Fruit fly (Drosophila melanogaster) whole organism, embryonic: Measurements from ENCODE around the gene Sfp87B.

Experiments used
- Atf-2 ChIP-seq: fragments of 200-800 bp; sonication (Bioruptor generic); optimal IDR thresholded peaks from 2 replicates; lab custom pipeline; 2016; ENCODE audit warnings: missing biosample characterization, missing genetic modification characterization
- BEAF-32 ChIP-seq: fragments of 200-800 bp; sonication (Bioruptor generic); optimal IDR thresholded peaks from 3 replicates; lab custom pipeline; 2017; ENCODE audit warnings: missing biosample characterization, missing genetic modification characterization, mild to moderate bottlenecking, moderate library complexity, missing genetic modification reagents
- Bgb ChIP-seq: fragments of 200-800 bp; sonication (Bioruptor generic); IDR thresholded peaks from 2 replicates; pipeline ENCODE4 v1.3.6; 2022; ENCODE audit warnings: missing biosample characterization, missing genetic modification characterization; ENCODE audit not compliant: partially characterized antibody
- CG10543 ChIP-seq: fragments of 200-800 bp; sonication (Bioruptor generic); optimal IDR thresholded peaks from 3 replicates; lab custom pipeline; 2017; ENCODE audit warnings: missing biosample characterization, mild to moderate bottlenecking, missing genetic modification characterization, moderate library complexity
- CG12071 ChIP-seq: fragments of 200-800 bp; sonication (Bioruptor generic); optimal IDR thresholded peaks from 3 replicates; lab custom pipeline; 2018; ENCODE audit warnings: missing biosample characterization, mild to moderate bottlenecking, missing genetic modification characterization
- CG12155 ChIP-seq: fragments of 200-800 bp; sonication (Bioruptor generic); optimal IDR thresholded peaks from 3 replicates; lab custom pipeline; 2016; ENCODE audit warnings: missing biosample characterization, missing genetic modification characterization
- CG12236 ChIP-seq: fragments of 200-800 bp; sonication (Bioruptor generic); optimal IDR thresholded peaks from 2 replicates; lab custom pipeline; 2016; ENCODE audit warnings: missing biosample characterization, missing genetic modification characterization
- CG15011 ChIP-seq: fragments of 200-800 bp; sonication (Bioruptor generic); optimal IDR thresholded peaks from 3 replicates; lab custom pipeline; 2018; ENCODE audit warnings: missing biosample characterization, mild to moderate bottlenecking, missing genetic modification characterization
- CG17328 ChIP-seq: fragments of 200-800 bp; sonication (Bioruptor generic); IDR thresholded peaks from 2 replicates; pipeline ENCODE4 v1.3.6; 2022; ENCODE audit warnings: missing biosample characterization, missing genetic modification characterization
- CG17359 ChIP-seq: fragments of 200-800 bp; sonication (Bioruptor generic); optimal IDR thresholded peaks from 3 replicates; lab custom pipeline; 2018; ENCODE audit warnings: missing biosample characterization, mild to moderate bottlenecking, missing genetic modification characterization, moderate library complexity
- CG1792 ChIP-seq: fragments of 200-800 bp; sonication (Bioruptor generic); optimal IDR thresholded peaks from 2 replicates; lab custom pipeline; 2016; ENCODE audit warnings: missing biosample characterization, missing genetic modification characterization
- CG2889 ChIP-seq: fragments of 200-800 bp; sonication (Bioruptor generic); IDR thresholded peaks from 3 replicates; pipeline ENCODE4 v1.3.6; 2022; ENCODE audit warnings: missing biosample characterization, missing genetic modification characterization
- CG31365 ChIP-seq: fragments of 200-800 bp; sonication (Bioruptor generic); optimal IDR thresholded peaks from 2 replicates; lab custom pipeline; 2018; ENCODE audit warnings: missing biosample characterization, mild to moderate bottlenecking, missing genetic modification characterization
- CG3163 ChIP-seq: fragments of 200-800 bp; sonication (Bioruptor generic); optimal IDR thresholded peaks from 3 replicates; lab custom pipeline; 2016; ENCODE audit warnings: missing biosample characterization, missing genetic modification characterization
- CG3281 ChIP-seq: fragments of 200-800 bp; sonication (Bioruptor generic); optimal IDR thresholded peaks from 3 replicates; lab custom pipeline; 2017; ENCODE audit warnings: missing biosample characterization, mild to moderate bottlenecking, missing genetic modification characterization
- CG33213 ChIP-seq: fragments of 200-800 bp; sonication (Bioruptor generic); optimal IDR thresholded peaks from 3 replicates; lab custom pipeline; 2016; ENCODE audit warnings: missing biosample characterization, missing genetic modification characterization
- CG6654 ChIP-seq: fragments of 200-800 bp; sonication (Bioruptor generic); optimal IDR thresholded peaks from 2 replicates; lab custom pipeline; 2017; ENCODE audit warnings: missing biosample characterization, mild to moderate bottlenecking, missing genetic modification characterization
- CG6683 ChIP-seq: fragments of 200-800 bp; sonication (Bioruptor generic); optimal IDR thresholded peaks from 2 replicates; lab custom pipeline; 2017; ENCODE audit warnings: missing biosample characterization, mild to moderate bottlenecking, missing genetic modification characterization, missing genetic modification reagents
- CG8388 ChIP-seq: fragments of 200-800 bp; sonication (Bioruptor generic); optimal IDR thresholded peaks from 2 replicates; lab custom pipeline; 2019; ENCODE audit warnings: missing biosample characterization, mild to moderate bottlenecking, missing genetic modification characterization, moderate library complexity
- CTCF ChIP-seq: fragments of 200-800 bp; sonication (Bioruptor generic); optimal IDR thresholded peaks from 2 replicates; lab custom pipeline; 2017; ENCODE audit warnings: missing biosample characterization, mild to moderate bottlenecking, missing genetic modification characterization, moderate library complexity
- E2f2 ChIP-seq: fragments of 200-800 bp; sonication (Bioruptor generic); IDR thresholded peaks from 2 replicates; pipeline ENCODE4 v1.3.6; 2022; ENCODE audit warnings: missing biosample characterization, missing genetic modification characterization
- HHEX ChIP-seq: fragments of 200-800 bp; sonication (Bioruptor generic); optimal IDR thresholded peaks from 3 replicates; lab custom pipeline; 2017; ENCODE audit warnings: missing biosample characterization, mild to moderate bottlenecking, missing genetic modification characterization, missing genetic modification reagents
- HLH4C ChIP-seq: fragments of 200-800 bp; sonication (Bioruptor generic); IDR thresholded peaks from 3 replicates; pipeline ENCODE4 v1.3.6; 2022; ENCODE audit warnings: missing biosample characterization, missing genetic modification characterization; ENCODE audit not compliant: partially characterized antibody
- HLHmδ ChIP-seq: fragments of 200-800 bp; sonication (Bioruptor generic); optimal IDR thresholded peaks from 2 replicates; lab custom pipeline; 2018; ENCODE audit warnings: missing biosample characterization, mild to moderate bottlenecking, missing genetic modification characterization, moderate library complexity
- MBD-R2 ChIP-seq: fragments of 200-800 bp; sonication (Bioruptor generic); IDR thresholded peaks from 2 replicates; pipeline ENCODE4 v1.3.6; 2022; ENCODE audit warnings: missing biosample characterization, missing genetic modification characterization
- Med ChIP-seq: fragments of 200-800 bp; sonication (Bioruptor generic); peaks from one replicate; lab custom pipeline; 2016; ENCODE audit warnings: missing biosample characterization, missing genetic modification characterization, mild to moderate bottlenecking, inconsistent platforms, moderate library complexity
- NFAT ChIP-seq: fragments of 200-800 bp; sonication (Bioruptor generic); IDR thresholded peaks from 2 replicates; pipeline ENCODE4 v1.3.6; 2022; ENCODE audit warnings: missing biosample characterization, missing genetic modification characterization
- Sox102F ChIP-seq: fragments of 200-800 bp; sonication (Bioruptor generic); optimal IDR thresholded peaks from 2 replicates; lab custom pipeline; 2018; ENCODE audit warnings: missing biosample characterization, mild to moderate bottlenecking, missing genetic modification characterization, moderate library complexity
- Spps ChIP-seq: fragments of 200-800 bp; sonication (Bioruptor generic); optimal IDR thresholded peaks from 2 replicates; lab custom pipeline; 2018; ENCODE audit warnings: missing biosample characterization, mild to moderate bottlenecking, missing genetic modification characterization
- btn ChIP-seq: fragments of 200-800 bp; sonication (Bioruptor generic); optimal IDR thresholded peaks from 2 replicates; lab custom pipeline; 2016; ENCODE audit warnings: missing biosample characterization, missing genetic modification characterization
- chinmo ChIP-seq: fragments of 200-800 bp; sonication (Bioruptor generic); IDR thresholded peaks from 4 replicates; pipeline ENCODE4 v1.3.6; 2022; ENCODE audit warnings: missing biosample characterization, missing genetic modification characterization; ENCODE audit not compliant: partially characterized antibody
- chn ChIP-seq: fragments of 200-800 bp; sonication (Bioruptor generic); optimal IDR thresholded peaks from 2 replicates; lab custom pipeline; 2016; ENCODE audit warnings: missing biosample characterization, missing genetic modification characterization
- crp ChIP-seq, 2 experiments: fragments of 200-800 bp; sonication (Bioruptor generic); optimal IDR thresholded peaks; 2 replicates in 1 of 2; 3 replicates in 1 of 2; lab custom pipeline; 2017; ENCODE audit warnings: missing biosample characterization in 2 of 2, missing genetic modification characterization in 2 of 2, mild to moderate bottlenecking in 1 of 2, moderate library complexity in 1 of 2
- dati ChIP-seq: fragments of 200-800 bp; sonication (Bioruptor generic); IDR thresholded peaks from 2 replicates; pipeline ENCODE4 v1.3.6; 2022; ENCODE audit warnings: missing biosample characterization, missing genetic modification characterization
- dmrt11E ChIP-seq: fragments of 200-800 bp; sonication (Bioruptor generic); optimal IDR thresholded peaks from 3 replicates; lab custom pipeline; 2018; ENCODE audit warnings: missing biosample characterization, mild to moderate bottlenecking, missing genetic modification characterization, moderate library complexity
- emc ChIP-seq: fragments of 200-800 bp; sonication (Bioruptor generic); optimal IDR thresholded peaks from 2 replicates; lab custom pipeline; 2016; ENCODE audit warnings: missing biosample characterization, missing genetic modification characterization
- en ChIP-seq: fragments of 200-800 bp; sonication (Bioruptor generic); optimal IDR thresholded peaks from 2 replicates; lab custom pipeline; 2016; ENCODE audit warnings: missing biosample characterization, missing genetic modification characterization
- fd64A ChIP-seq: fragments of 200-800 bp; sonication (Bioruptor generic); optimal IDR thresholded peaks from 3 replicates; lab custom pipeline; 2018; ENCODE audit warnings: missing biosample characterization, mild to moderate bottlenecking, missing genetic modification characterization
- ind ChIP-seq: fragments of 200-800 bp; sonication (Bioruptor generic); optimal IDR thresholded peaks from 3 replicates; lab custom pipeline; 2016; ENCODE audit warnings: missing biosample characterization, missing genetic modification characterization
- maf-S ChIP-seq: fragments of 200-800 bp; sonication (Bioruptor generic); optimal IDR thresholded peaks from 2 replicates; lab custom pipeline; 2016; ENCODE audit warnings: missing biosample characterization, missing genetic modification characterization
- nerfin-2 ChIP-seq: fragments of 200-800 bp; sonication (Bioruptor generic); IDR thresholded peaks from 2 replicates; pipeline ENCODE4 v1.3.6; 2022; ENCODE audit warnings: missing biosample characterization, missing genetic modification characterization; ENCODE audit not compliant: partially characterized antibody
- pfk ChIP-seq: fragments of 200-800 bp; sonication (Bioruptor generic); optimal IDR thresholded peaks from 2 replicates; lab custom pipeline; 2018; ENCODE audit warnings: missing biosample characterization, mild to moderate bottlenecking, missing genetic modification characterization, moderate library complexity
- pho ChIP-seq: fragments of 200-800 bp; sonication (Bioruptor generic); optimal IDR thresholded peaks from 2 replicates; lab custom pipeline; 2016; ENCODE audit warnings: missing biosample characterization, missing genetic modification characterization
- run ChIP-seq: fragments of 200-800 bp; sonication (Bioruptor generic); optimal IDR thresholded peaks from 3 replicates; lab custom pipeline; 2018; ENCODE audit warnings: missing biosample characterization, mild to moderate bottlenecking, missing genetic modification characterization
- sens-2 ChIP-seq: fragments of 200-800 bp; sonication (Bioruptor generic); IDR thresholded peaks from 2 replicates; pipeline ENCODE4 v1.3.6; 2022; ENCODE audit warnings: missing biosample characterization, missing genetic modification characterization
- ssp ChIP-seq: fragments of 200-800 bp; sonication (Bioruptor generic); IDR thresholded peaks from 2 replicates; pipeline ENCODE4 v1.3.6; 2022; ENCODE audit warnings: missing biosample characterization, missing genetic modification characterization
- stwl ChIP-seq: fragments of 200-800 bp; sonication (Bioruptor generic); optimal IDR thresholded peaks from 3 replicates; lab custom pipeline; 2018; ENCODE audit warnings: missing biosample characterization, mild to moderate bottlenecking, missing genetic modification characterization, moderate library complexity
- tap ChIP-seq: fragments of 200-800 bp; optimal IDR thresholded peaks from 3 replicates; lab custom pipeline; 2019; ENCODE audit warnings: missing biosample characterization, mild to moderate bottlenecking, missing genetic modification characterization, moderate library complexity
- tgo ChIP-seq: fragments of 200-800 bp; sonication (Bioruptor generic); IDR thresholded peaks from 3 replicates; pipeline ENCODE4 v1.3.6; 2022; ENCODE audit warnings: missing biosample characterization, missing genetic modification characterization
- tup ChIP-seq: fragments of 200-800 bp; sonication (Bioruptor generic); optimal IDR thresholded peaks from 2 replicates; lab custom pipeline; 2016; ENCODE audit warnings: missing biosample characterization, mild to moderate bottlenecking, missing genetic modification characterization, moderate library complexity
- usp ChIP-seq: fragments of >200 bp; optimal IDR thresholded peaks from 2 replicates; lab custom pipeline; 2017; ENCODE audit warnings: missing biosample characterization, missing genetic modification characterization

Sfp87B gene

DNA sequence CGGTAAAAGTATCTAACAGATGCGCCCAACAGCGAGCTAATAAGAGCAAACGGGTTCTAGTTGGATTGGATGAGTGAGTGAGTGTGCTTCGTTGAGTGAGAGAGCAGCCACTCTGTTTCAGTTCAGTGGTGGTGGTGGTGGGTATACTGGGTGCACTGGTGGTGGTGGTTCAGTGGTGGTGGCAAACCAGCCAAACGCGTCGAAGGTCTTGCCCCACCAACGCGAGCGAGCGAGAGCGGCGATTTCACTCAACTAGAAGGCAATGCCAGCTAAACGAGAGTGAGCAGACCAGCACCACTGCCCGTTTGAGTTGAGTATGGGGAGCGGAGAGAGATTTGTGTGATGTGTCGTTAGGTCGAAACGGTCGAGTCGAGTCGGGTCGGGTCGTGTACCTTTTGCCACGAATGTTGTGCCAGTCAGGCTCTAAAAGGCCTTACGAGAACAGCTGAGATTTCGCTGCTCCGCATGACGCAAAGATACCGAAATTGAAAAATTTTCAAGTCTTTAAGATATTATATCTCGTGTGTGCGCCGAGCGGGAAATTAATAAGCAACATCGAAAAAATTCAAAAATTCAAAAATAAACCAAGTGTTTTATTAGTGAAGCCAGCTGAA lies 7.9 kb downstream of the Sfp87B start (continued):
- TF ChIP-seq pho (GFP tag; lab: Kevin White, UChicago) (no peak), ssp (GFP tag; lab: Robert Waterston, UW) (no peak), emc (GFP tag; lab: Kevin White, UChicago) (no peak), CG8388 (GFP tag; lab: Kevin White, UChicago) (no peak), btn (GFP tag; lab: Kevin White, UChicago) (no peak), dati (GFP tag; lab: Robert Waterston, UW) (no peak), CG3281 (GFP tag; lab: Kevin White, UChicago) (no peak), tgo (no peak), dmrt11E (tag; lab: Kevin White, UChicago) (no peak), en (GFP tag; lab: Kevin White, UChicago) (no peak), CG15011 (no peak), CG6683 (no peak), HLHmδ (GFP tag; lab: Kevin White, UChicago) (no peak), CTCF (peak; percentile 54), chinmo (GFP tag; lab: Robert Waterston, UW) (peak; percentile 93), tap (tag; lab: Kevin White, UChicago) (no peak), CG12236 (no peak), HLH4C (GFP tag; lab: Robert Waterston, UW) (peak; percentile 65; the same call in 2 of the 3 replicates), CG33213 (no peak), CG12071 (peak; percentile 66), fd64A (GFP tag; lab: Kevin White, UChicago) (no peak), CG2889 (no peak), CG6654 (GFP tag; lab: Kevin White, UChicago) (no peak), crp (GFP tag; optimal IDR thresholded peaks at IDR 0.05; lab: Kevin White, UChicago) (no peak), Spps (no peak), maf-S (GFP tag; lab: Kevin White, UChicago) (no peak), stwl (no peak), HHEX (GFP tag; lab: Kevin White, UChicago) (no peak), CG1792 (GFP tag; lab: Kevin White, UChicago) (no peak), CG3163 (GFP tag; lab: Kevin White, UChicago) (no peak), ind (GFP tag; lab: Kevin White, UChicago) (no peak), MBD-R2 (GFP tag; lab: Robert Waterston, UW) (no peak), usp (no peak), chn (GFP tag; lab: Kevin White, UChicago) (no peak), run (tag; lab: Kevin White, UChicago) (no peak), sens-2 (GFP tag; lab: Robert Waterston, UW) (no peak), CG31365 (tag; lab: Kevin White, UChicago) (no peak), Atf-2 (GFP tag; lab: Kevin White, UChicago) (no peak), BEAF-32 (GFP tag; lab: Kevin White, UChicago) (no peak), nerfin-2 (GFP tag; lab: Robert Waterston, UW) (peak; percentile 65; the same call in 1 of the 2 replicates), Med (GFP tag; lab: Kevin White, UChicago) (peak; percentile 77), NFAT (no peak), CG10543 (GFP tag; lab: Kevin White, UChicago) (peak; percentile 6), CG12155 (GFP tag; lab: Kevin White, UChicago) (no peak), tup (GFP tag; lab: Kevin White, UChicago) (no peak), E2f2 (GFP tag; lab: Robert Waterston, UW) (no peak), CG17359 (tag; lab: Kevin White, UChicago) (no peak), pfk (GFP tag; lab: Kevin White, UChicago) (no peak), Sox102F (GFP tag; lab: Kevin White, UChicago) (no peak), CG17328 (GFP tag; lab: Robert Waterston, UW) (0 out of 2 replicates have a peak, but pooled peaks have one; percentile 7), Bgb (GFP tag; lab: Robert Waterston, UW) (peak; percentile 94)
